Worm (Caenorhabditis elegans): ENCODE measurements around the gene elp-1.

DNA sequence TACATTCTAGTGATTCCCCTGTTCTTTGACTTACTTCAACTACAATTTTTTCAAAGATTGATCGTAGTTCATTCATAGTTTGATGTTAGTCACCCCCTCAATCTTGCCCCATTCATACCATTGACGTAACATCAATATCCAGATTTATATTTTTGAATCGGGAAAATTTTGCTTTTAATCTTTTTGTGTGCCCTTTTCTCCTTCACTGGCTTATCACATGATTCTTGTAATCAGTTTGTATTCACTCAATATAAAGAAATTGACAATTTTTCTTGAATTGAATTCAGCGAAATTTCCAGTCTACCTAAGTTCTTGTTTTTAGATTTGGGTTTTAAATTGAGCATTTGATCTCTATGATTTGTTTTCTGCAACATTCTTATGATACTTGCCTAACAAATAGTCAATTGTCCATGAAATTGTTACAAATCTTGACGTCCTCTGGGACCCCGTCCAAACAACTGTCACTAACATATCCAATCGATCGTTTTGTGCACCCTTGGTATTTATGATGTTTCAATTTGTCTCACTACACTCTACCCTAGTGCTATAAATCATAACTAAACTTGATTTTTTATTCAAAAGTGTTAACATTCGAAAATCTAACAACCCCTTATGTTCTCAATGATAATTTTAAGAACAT lies 9.9 kb upstream of the elp-1 start:
- TF ChIP-seq hnd-1 (tag; optimal IDR thresholded peaks at IDR 0.05) (no peak), scrt-1 (GFP tag; IDR thresholded peaks at IDR 0.05) (no peak), ets-7 (tag; optimal IDR thresholded peaks at IDR 0.05) (no peak)

All from whole organism, early embryonic.